Worm (Caenorhabditis elegans): ENCODE measurements around the gene sng-1.

DNA sequence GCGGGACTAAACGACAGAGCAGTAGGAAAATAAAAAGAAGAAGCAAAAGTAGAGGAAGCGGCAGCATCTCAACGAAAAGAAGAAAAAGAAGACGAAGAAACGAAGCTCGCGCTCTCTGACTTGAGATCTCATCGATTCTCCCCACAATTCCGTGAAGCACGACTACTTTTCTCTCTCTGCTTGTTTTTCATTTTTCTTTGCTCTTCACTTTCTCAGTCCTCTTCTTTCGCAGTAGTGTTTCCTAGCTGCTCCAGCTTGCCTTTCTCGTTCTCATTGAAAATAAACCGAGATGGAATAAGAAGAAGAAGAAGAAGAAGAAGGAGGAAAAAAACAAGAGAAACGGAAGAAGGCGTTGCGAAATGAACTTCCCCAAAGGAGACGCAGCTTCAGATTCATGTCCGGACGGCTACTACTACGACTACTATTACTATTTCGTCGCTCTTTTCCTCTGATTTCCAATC is 42.6 kb upstream of the sng-1 start:
- no peak for TF ChIP-seq med-1 (GFP tag; optimal IDR thresholded peaks at IDR 0.05; ENCODE audit: insufficient read depth)
- TF ChIP-seq flt-1 (GFP tag; IDR thresholded peaks at IDR 0.05), result no peak
- no peak for TF ChIP-seq tab-1 (GFP tag; IDR thresholded peaks at IDR 0.05)

All from whole organism, midembryonic.